Worm (Caenorhabditis elegans) whole organism, early embryonic: ENCODE measurements around the gene pap-1.

Experiments
- ama-1 ChIP-seq: fragments of 150-350 bp; optimal IDR thresholded peaks from 2 replicates; lab custom pipeline; 2014
- ets-7 ChIP-seq: sonication (generic microtip); optimal IDR thresholded peaks from 2 replicates; lab custom pipeline; 2016; ENCODE audit warnings: missing genotype, missing genetic modification characterization, missing compliant biosample characterization
- flt-1 ChIP-seq: fragments of 200-800 bp; sonication (Bioruptor generic); IDR thresholded peaks from 2 replicates; pipeline ENCODE4 v1.3.6; 2022; ENCODE audit warnings: missing genetic modification characterization, missing compliant biosample characterization
- hmbx-1 ChIP-seq: sonication (generic microtip); optimal IDR thresholded peaks from 2 replicates; lab custom pipeline; 2016; ENCODE audit warnings: mild to moderate bottlenecking, missing genetic modification characterization, missing compliant biosample characterization
- hmg-4 ChIP-seq: fragments of 200-800 bp; sonication (Bioruptor generic); optimal IDR thresholded peaks from 2 replicates; lab custom pipeline; 2018; ENCODE audit warnings: mild to moderate bottlenecking, missing genetic modification characterization, missing compliant biosample characterization
- pes-1 ChIP-seq: fragments of 200-800 bp; sonication (Bioruptor generic); IDR thresholded peaks from 2 replicates; pipeline ENCODE4 v1.3.6; 2022; ENCODE audit warnings: missing genetic modification reagents, missing genetic modification characterization, missing compliant biosample characterization
- scrt-1 ChIP-seq: fragments of 200-800 bp; sonication (Bioruptor generic); IDR thresholded peaks from 2 replicates; pipeline ENCODE4 v1.3.6; 2022; ENCODE audit warnings: missing genetic modification characterization, missing compliant biosample characterization
- sea-1 ChIP-seq: fragments of 200-800 bp; sonication (Bioruptor generic); conservative IDR thresholded peaks from 2 replicates; pipeline ENCODE4 v1.3.6; 2022; ENCODE audit warnings: missing genetic modification characterization, missing compliant biosample characterization
- tbx-11 ChIP-seq: fragments of 200-800 bp; sonication (Bioruptor generic); IDR thresholded peaks from 2 replicates; pipeline ENCODE4 v1.3.6; 2022; ENCODE audit warnings: missing genetic modification characterization, missing compliant biosample characterization
- tbx-37 ChIP-seq: fragments of 200-800 bp; sonication (Bioruptor generic); conservative IDR thresholded peaks from 2 replicates; pipeline ENCODE4 v1.3.6; 2022; ENCODE audit warnings: missing genetic modification reagents, missing genetic modification characterization, missing compliant biosample characterization
- tra-4 ChIP-seq: sonication (generic microtip); optimal IDR thresholded peaks from 2 replicates; lab custom pipeline; 2017; ENCODE audit warnings: missing genetic modification characterization, missing compliant biosample characterization

DNA sequence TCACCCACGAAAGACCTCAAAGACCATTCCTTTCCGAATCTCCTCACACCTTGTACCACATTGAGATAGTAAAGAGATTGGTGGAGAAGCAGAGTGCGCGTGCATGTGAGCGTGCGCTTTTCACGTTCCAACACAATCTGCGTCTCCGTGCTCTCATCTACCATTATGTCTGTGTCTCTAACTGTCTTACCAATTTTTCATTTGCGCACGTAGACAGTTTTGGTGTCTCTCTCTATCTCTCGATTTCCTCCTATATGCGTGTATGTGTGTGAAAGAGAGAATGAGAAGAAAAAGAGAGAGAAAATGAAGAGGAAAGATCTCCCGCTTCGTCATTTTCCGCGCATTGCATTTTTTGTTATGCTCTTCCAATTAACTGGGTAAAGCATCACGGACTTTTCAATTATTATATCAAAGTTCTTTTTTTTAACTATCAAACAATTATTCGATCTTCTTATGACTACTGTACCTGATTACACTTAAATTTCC is 24.9 kb downstream of the pap-1 start:
- no peak for TF ChIP-seq ama-1 (lab: Kevin White, UChicago)
- TF ChIP-seq hmg-4 (GFP tag; lab: Kevin White, UChicago): peak; percentile 55
- TF ChIP-seq flt-1 (GFP tag; lab: Robert Waterston, UW): no peak
- no peak for TF ChIP-seq scrt-1 (GFP tag; lab: Robert Waterston, UW)
- no peak for TF ChIP-seq pes-1 (GFP tag; lab: Robert Waterston, UW)
- no peak for TF ChIP-seq tbx-37 (GFP tag; lab: Robert Waterston, UW)
- no peak for TF ChIP-seq ets-7 (tag; lab: Kevin White, UChicago)
- no peak for TF ChIP-seq hmbx-1 (tag; lab: Kevin White, UChicago)
- TF ChIP-seq tra-4 (tag; lab: Kevin White, UChicago): no peak
- no peak for TF ChIP-seq sea-1 (GFP tag; lab: Robert Waterston, UW)
- TF ChIP-seq tbx-11: no peak
